Fruit fly (Drosophila melanogaster): ENCODE measurements around the gene CG11964.
A peak's percentile ranks its signal among the peaks of the same experiment; 100 is the strongest.

The CG11964 gene

dm6 chr3R:8896740-8897139, 48.1 kb downstream of the CG11964 start (continued):
- TF ChIP-seq tap (tag; optimal IDR thresholded peaks at IDR 0.05) (peak; percentile 68), Abd-B (GFP tag; optimal IDR thresholded peaks at IDR 0.05) (peak; percentile 26), disco-r (GFP tag; optimal IDR thresholded peaks at IDR 0.05) (peak; percentile 20), lbe (GFP tag; optimal IDR thresholded peaks at IDR 0.05) (no peak), CG6791 (GFP tag; IDR thresholded peaks at IDR 0.05; ENCODE audit: partially characterized antibody) (no peak), zfh2 (GFP tag; optimal IDR thresholded peaks at IDR 0.05) (peak; percentile 42), btn (GFP tag; optimal IDR thresholded peaks at IDR 0.05) (peak; percentile 41), CG6765 (GFP tag; optimal IDR thresholded peaks at IDR 0.05) (peak; percentile 60), Bteb2 (GFP tag; optimal IDR thresholded peaks at IDR 0.05) (peak; percentile 54), Sox102F (GFP tag; optimal IDR thresholded peaks at IDR 0.05) (peak; percentile 74), usp (GFP tag; optimal IDR thresholded peaks at IDR 0.05) (no peak), Atf6 (GFP tag; IDR thresholded peaks at IDR 0.05) (peak; percentile 69; the same call in 1 of the 2 replicates), CG10654 (GFP tag; optimal IDR thresholded peaks at IDR 0.05) (peak; percentile 21), CG30403 (GFP tag; optimal IDR thresholded peaks at IDR 0.05) (peak; percentile 78), CG12942 (GFP tag; optimal IDR thresholded peaks at IDR 0.05) (peak; percentile 42), so (GFP tag; IDR thresholded peaks at IDR 0.05) (peak; percentile 71; the same call in 1 of the 3 replicates), Atf-2 (GFP tag; optimal IDR thresholded peaks at IDR 0.05) (peak; percentile 33), pum (GFP tag; optimal IDR thresholded peaks at IDR 0.05) (peak; percentile 61), CG7271 (tag; optimal IDR thresholded peaks at IDR 0.05) (peak; percentile 4), sd (tag; optimal IDR thresholded peaks at IDR 0.05) (peak; percentile 41), CG6272 (GFP tag; IDR thresholded peaks at IDR 0.05) (0 out of 2 replicates have a peak, but pooled peaks have one; percentile 6), schlank (tag; optimal IDR thresholded peaks at IDR 0.05) (no peak), CG15073 (GFP tag; optimal IDR thresholded peaks at IDR 0.05) (no peak), Vsx1 (GFP tag; optimal IDR thresholded peaks at IDR 0.05) (peak; percentile 53), sim (GFP tag; IDR thresholded peaks at IDR 0.05) (0 out of 2 replicates have a peak, but pooled peaks have one; percentile 33), CG32767 (GFP tag; IDR thresholded peaks at IDR 0.05) (peak; percentile 32; the same call in 1 of the 2 replicates), CG1602 (GFP tag; optimal IDR thresholded peaks at IDR 0.05) (peak; percentile 41), ftz-f1 (GFP tag; optimal IDR thresholded peaks at IDR 0.05) (no peak), CG11695 (GFP tag; IDR thresholded peaks at IDR 0.05) (peak; percentile 60; the same call in 1 of the 3 replicates), caup (GFP tag; optimal IDR thresholded peaks at IDR 0.05; ENCODE audit: severe bottlenecking) (peak; percentile 73), z (GFP tag; IDR thresholded peaks at IDR 0.05) (no peak), CG9215 (GFP tag; IDR thresholded peaks at IDR 0.05) (no peak), Dek (tag; optimal IDR thresholded peaks at IDR 0.05) (peak; percentile 64), fd3F (GFP tag; optimal IDR thresholded peaks at IDR 0.05) (peak; percentile 58), fu2 (GFP tag; optimal IDR thresholded peaks at IDR 0.05) (peak; percentile 28), CG2129 (GFP tag; IDR thresholded peaks at IDR 0.05; ENCODE audit: partially characterized antibody) (no peak), da (GFP tag; optimal IDR thresholded peaks at IDR 0.05) (peak; percentile 44), knrl (GFP tag; IDR thresholded peaks at IDR 0.05; ENCODE audit: partially characterized antibody) (no peak), stc (GFP tag; IDR thresholded peaks at IDR 0.05) (no peak), kay (GFP tag; optimal IDR thresholded peaks at IDR 0.05) (no peak), gsb-n (tag; optimal IDR thresholded peaks at IDR 0.05) (peak; percentile 38), CG14050 (GFP tag; IDR thresholded peaks at IDR 0.05) (peak; percentile 44; the same call in 2 of the 3 replicates), run (tag; optimal IDR thresholded peaks at IDR 0.05) (peak; percentile 58), CG13424 (tag; optimal IDR thresholded peaks at IDR 0.05) (peak; percentile 77), Doc3 (GFP tag; IDR thresholded peaks at IDR 0.05; ENCODE audit: partially characterized antibody) (no peak), Gsc (GFP tag; IDR thresholded peaks at IDR 0.05) (no peak), gt (GFP tag; IDR thresholded peaks at IDR 0.05) (no peak), emc (GFP tag; optimal IDR thresholded peaks at IDR 0.05) (peak; percentile 4), CG10267 (tag; optimal IDR thresholded peaks at IDR 0.05) (peak; percentile 54), dm (GFP tag; optimal IDR thresholded peaks at IDR 0.05) (peak; percentile 12), ems (GFP tag; optimal IDR thresholded peaks at IDR 0.05) (peak; percentile 60)

All from whole organism, embryonic.